Fruit fly (Drosophila melanogaster) whole organism, prepupa: Measurements from ENCODE around the gene Cyp4ac2.

ENCODE experiments used
- Blimp-1 ChIP-seq: fragments of 200-800 bp; sonication (Bioruptor generic); optimal IDR thresholded peaks from 3 replicates; lab custom pipeline; 2017; ENCODE audit warnings: missing biosample characterization, missing genetic modification characterization, mild to moderate bottlenecking, moderate library complexity, missing genetic modification reagents
- CG10631 ChIP-seq: fragments of 200-800 bp; sonication (Bioruptor generic); optimal IDR thresholded peaks from 2 replicates; lab custom pipeline; 2016; ENCODE audit warnings: missing biosample characterization, missing genetic modification characterization
- CG10669 ChIP-seq: fragments of 200-800 bp; sonication (Bioruptor generic); optimal IDR thresholded peaks from 3 replicates; lab custom pipeline; 2018; ENCODE audit warnings: missing biosample characterization, mild to moderate bottlenecking, missing genetic modification characterization, moderate library complexity
- CG11294 ChIP-seq: fragments of 200-800 bp; sonication (Bioruptor generic); IDR thresholded peaks from 2 replicates; pipeline ENCODE4 v1.3.6; 2022; ENCODE audit warnings: missing biosample characterization, missing genetic modification characterization
- CG11762 ChIP-seq: fragments of 200-800 bp; sonication (Bioruptor generic); optimal IDR thresholded peaks from 3 replicates; lab custom pipeline; 2016; ENCODE audit warnings: missing biosample characterization, missing genetic modification characterization; ENCODE audit not compliant: insufficient read depth
- CG11902 ChIP-seq: fragments of 200-800 bp; sonication (Bioruptor generic); optimal IDR thresholded peaks from 3 replicates; lab custom pipeline; 2016; ENCODE audit warnings: missing biosample characterization, missing genetic modification characterization
- CG15336 ChIP-seq: fragments of 200-800 bp; sonication (Bioruptor generic); IDR thresholded peaks from 2 replicates; pipeline ENCODE4 v1.3.6; 2022; ENCODE audit warnings: missing biosample characterization, missing genetic modification characterization
- CG1621 ChIP-seq: fragments of 200-800 bp; sonication (Bioruptor generic); optimal IDR thresholded peaks from 3 replicates; lab custom pipeline; 2018; ENCODE audit warnings: missing biosample characterization, mild to moderate bottlenecking, missing genetic modification characterization
- CG16779 ChIP-seq: fragments of 200-800 bp; sonication (Bioruptor generic); optimal IDR thresholded peaks from 3 replicates; lab custom pipeline; 2017; ENCODE audit warnings: missing biosample characterization, mild to moderate bottlenecking, missing genetic modification characterization
- CG3032 ChIP-seq: fragments of 200-800 bp; optimal IDR thresholded peaks from 2 replicates; lab custom pipeline; 2019; ENCODE audit warnings: missing biosample characterization, mild to moderate bottlenecking, missing genetic modification characterization, moderate library complexity
- CG31627 ChIP-seq: fragments of 200-800 bp; sonication (Bioruptor generic); optimal IDR thresholded peaks from 3 replicates; lab custom pipeline; 2016; ENCODE audit warnings: missing biosample characterization, missing genetic modification characterization
- CG32006 ChIP-seq: fragments of 200-800 bp; sonication (Bioruptor generic); optimal IDR thresholded peaks from 3 replicates; lab custom pipeline; 2017; ENCODE audit warnings: missing biosample characterization, mild to moderate bottlenecking, missing genetic modification characterization
- CG34406 ChIP-seq: fragments of 200-800 bp; sonication (Bioruptor generic); optimal IDR thresholded peaks from 3 replicates; lab custom pipeline; 2016; ENCODE audit warnings: missing biosample characterization, missing genetic modification characterization
- CG3919 ChIP-seq: fragments of 200-800 bp; sonication (Bioruptor generic); optimal IDR thresholded peaks from 3 replicates; lab custom pipeline; 2016; ENCODE audit warnings: missing biosample characterization, missing genetic modification characterization
- CG6163 ChIP-seq: fragments of 200-800 bp; sonication (Bioruptor generic); IDR thresholded peaks from 3 replicates; pipeline ENCODE4 v1.3.6; 2022; ENCODE audit warnings: missing biosample characterization, missing genetic modification characterization
- CG6792 ChIP-seq: fragments of 200-800 bp; sonication (Bioruptor generic); optimal IDR thresholded peaks from 3 replicates; lab custom pipeline; 2016; ENCODE audit warnings: missing biosample characterization, missing genetic modification characterization
- CG7368 ChIP-seq: fragments of 200-800 bp; sonication (Bioruptor generic); optimal IDR thresholded peaks from 3 replicates; lab custom pipeline; 2016; ENCODE audit warnings: missing biosample characterization, missing genetic modification characterization
- CG8119 ChIP-seq: fragments of 200-800 bp; sonication (Bioruptor generic); IDR thresholded peaks from 3 replicates; pipeline ENCODE4 v1.3.6; 2022; ENCODE audit warnings: missing biosample characterization, missing genetic modification characterization
- CG8319 ChIP-seq: fragments of 200-800 bp; sonication (Bioruptor generic); optimal IDR thresholded peaks from 3 replicates; lab custom pipeline; 2016; ENCODE audit warnings: missing biosample characterization, missing genetic modification characterization
- CG9139 ChIP-seq: fragments of 200-800 bp; sonication (Bioruptor generic); optimal IDR thresholded peaks from 3 replicates; lab custom pipeline; 2017; ENCODE audit warnings: missing biosample characterization, mild to moderate bottlenecking, missing genetic modification characterization
- Eip75B ChIP-seq: fragments of 200-800 bp; sonication (Bioruptor generic); optimal IDR thresholded peaks from 3 replicates; lab custom pipeline; 2016; ENCODE audit warnings: missing biosample characterization, missing genetic modification characterization
- Eip78C ChIP-seq: fragments of 200-800 bp; sonication (Bioruptor generic); peaks from one replicate; lab custom pipeline; 2016; ENCODE audit warnings: missing biosample characterization, missing genetic modification characterization
- Ets21C ChIP-seq: fragments of 200-800 bp; sonication (Bioruptor generic); optimal IDR thresholded peaks from 3 replicates; lab custom pipeline; 2016; ENCODE audit warnings: missing biosample characterization, missing genetic modification characterization
- Hr39 ChIP-seq: fragments of 200-800 bp; sonication (Bioruptor generic); optimal IDR thresholded peaks from 2 replicates; lab custom pipeline; 2016; ENCODE audit warnings: missing biosample characterization, missing genetic modification characterization
- Hr4 ChIP-seq: fragments of 200-800 bp; sonication (Bioruptor generic); optimal IDR thresholded peaks from 3 replicates; lab custom pipeline; 2016; ENCODE audit warnings: missing biosample characterization, missing genetic modification characterization
- Lpt ChIP-seq: fragments of 200-800 bp; sonication (Bioruptor generic); optimal IDR thresholded peaks from 3 replicates; lab custom pipeline; 2016; ENCODE audit warnings: missing biosample characterization, missing genetic modification characterization
- Met ChIP-seq: fragments of 200-800 bp; sonication (Bioruptor generic); optimal IDR thresholded peaks from 3 replicates; lab custom pipeline; 2016; ENCODE audit warnings: missing biosample characterization, missing genetic modification characterization
- OdsH ChIP-seq: fragments of 200-800 bp; sonication (Bioruptor generic); optimal IDR thresholded peaks from 3 replicates; lab custom pipeline; 2016; ENCODE audit warnings: missing biosample characterization, missing genetic modification characterization
- Smox ChIP-seq: fragments of 200-800 bp; sonication (Bioruptor generic); optimal IDR thresholded peaks from 3 replicates; lab custom pipeline; 2016; ENCODE audit warnings: missing biosample characterization, missing genetic modification characterization
- Sox14 ChIP-seq: fragments of 200-800 bp; sonication (Bioruptor generic); optimal IDR thresholded peaks from 3 replicates; lab custom pipeline; 2016; ENCODE audit warnings: missing biosample characterization, missing genetic modification characterization
- Sox15 ChIP-seq: fragments of 200-800 bp; sonication (Bioruptor generic); optimal IDR thresholded peaks from 3 replicates; lab custom pipeline; 2016; ENCODE audit warnings: missing biosample characterization, missing genetic modification characterization
- achi ChIP-seq: fragments of 200-800 bp; sonication (Bioruptor generic); optimal IDR thresholded peaks from 3 replicates; lab custom pipeline; 2016; ENCODE audit warnings: missing biosample characterization, missing genetic modification characterization
- acj6 ChIP-seq: fragments of 200-800 bp; sonication (Bioruptor generic); optimal IDR thresholded peaks from 3 replicates; lab custom pipeline; 2016; ENCODE audit warnings: missing biosample characterization, missing genetic modification characterization
- cyc ChIP-seq: fragments of 200-800 bp; sonication (Bioruptor generic); optimal IDR thresholded peaks from 3 replicates; lab custom pipeline; 2016; ENCODE audit warnings: missing biosample characterization, missing genetic modification characterization
- dac ChIP-seq: fragments of 200-800 bp; sonication (Bioruptor generic); optimal IDR thresholded peaks from 2 replicates; lab custom pipeline; 2017; ENCODE audit warnings: missing biosample characterization, mild to moderate bottlenecking, missing genetic modification characterization
- dsx ChIP-seq: fragments of 200-800 bp; optimal IDR thresholded peaks from 3 replicates; lab custom pipeline; 2019; ENCODE audit warnings: missing biosample characterization, mild to moderate bottlenecking, missing genetic modification characterization, moderate library complexity; ENCODE audit not compliant: poor library complexity, severe bottlenecking
- eg ChIP-seq: fragments of 200-800 bp; sonication (Bioruptor generic); IDR thresholded peaks from 3 replicates; pipeline ENCODE4 v1.3.6; 2022; ENCODE audit warnings: missing biosample characterization, missing genetic modification characterization
- fd59A ChIP-seq: fragments of 200-800 bp; sonication (Bioruptor generic); optimal IDR thresholded peaks from 2 replicates; lab custom pipeline; 2017; ENCODE audit warnings: missing biosample characterization, mild to moderate bottlenecking, missing genetic modification characterization, missing genetic modification reagents
- fd85E ChIP-seq: fragments of 200-800 bp; sonication (Bioruptor generic); optimal IDR thresholded peaks from 3 replicates; lab custom pipeline; 2016; ENCODE audit warnings: missing biosample characterization, missing genetic modification characterization
- lz ChIP-seq: fragments of 200-800 bp; sonication (Bioruptor generic); optimal IDR thresholded peaks from 3 replicates; lab custom pipeline; 2016; ENCODE audit warnings: missing biosample characterization, missing genetic modification characterization
- net ChIP-seq: fragments of 200-800 bp; sonication (Bioruptor generic); optimal IDR thresholded peaks from 3 replicates; lab custom pipeline; 2016; ENCODE audit warnings: missing biosample characterization, missing genetic modification characterization
- salr ChIP-seq, 2 experiments: fragments of 200-800 bp; sonication (Bioruptor generic); optimal IDR thresholded peaks; 3 replicates each; lab custom pipeline; 2016 to 2018; ENCODE audit warnings: missing biosample characterization in 2 of 2, missing genetic modification characterization in 2 of 2, mild to moderate bottlenecking in 1 of 2
- spab ChIP-seq: fragments of 200-800 bp; sonication (Bioruptor generic); optimal IDR thresholded peaks from 2 replicates; lab custom pipeline; 2017; ENCODE audit warnings: missing biosample characterization, mild to moderate bottlenecking, missing genetic modification characterization, missing genetic modification reagents
- svp ChIP-seq: fragments of 200-800 bp; sonication (Bioruptor generic); peaks from one replicate; lab custom pipeline; 2016; ENCODE audit warnings: missing biosample characterization, missing genetic modification characterization
- topi ChIP-seq: fragments of 200-800 bp; sonication (Bioruptor generic); optimal IDR thresholded peaks from 3 replicates; lab custom pipeline; 2016; ENCODE audit warnings: missing biosample characterization, missing genetic modification characterization

The Cyp4ac2 gene

DNA sequence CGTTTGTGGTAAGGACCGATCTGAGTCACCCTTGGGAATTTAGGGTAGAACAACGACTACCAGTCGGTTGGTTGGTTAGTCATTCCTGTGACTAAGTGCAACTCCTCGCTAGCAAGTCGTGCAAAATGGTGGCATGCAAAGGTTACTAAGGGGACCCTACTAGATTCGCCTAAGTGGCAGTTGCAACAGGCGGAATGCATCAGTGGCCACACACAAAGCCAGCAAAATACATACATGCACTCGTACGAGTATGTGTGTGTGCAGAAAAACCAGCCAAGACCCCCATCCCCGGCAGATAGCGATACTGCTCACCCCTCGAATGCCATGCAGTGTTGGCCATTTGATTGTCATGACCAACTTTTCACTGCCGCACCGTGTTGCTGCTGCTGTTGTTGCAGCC, 18.6 kb downstream of the Cyp4ac2 start (continued):
- TF ChIP-seq Lpt: no peak
- no peak for TF ChIP-seq CG8119
- no peak for TF ChIP-seq CG15336
- TF ChIP-seq Hr39 (GFP tag; lab: Kevin White, UChicago): no peak

dm6 chr2L:5285860-5286259, 19.7 kb downstream of the Cyp4ac2 start:
- TF ChIP-seq Lpt (no peak), CG7368 (no peak), CG9139 (GFP tag; lab: Kevin White, UChicago) (no peak), net (no peak)

dm6 chr2L:5286572-5286971, 20.4 kb downstream of the Cyp4ac2 start:
- 0 out of 3 replicates have a peak, but pooled peaks have one; percentile 14 for TF ChIP-seq CG6163 (GFP tag; lab: Robert Waterston, UW)
- TF ChIP-seq CG15336: no peak
- peak; percentile 4 for TF ChIP-seq svp (GFP tag; lab: Kevin White, UChicago)

DNA sequence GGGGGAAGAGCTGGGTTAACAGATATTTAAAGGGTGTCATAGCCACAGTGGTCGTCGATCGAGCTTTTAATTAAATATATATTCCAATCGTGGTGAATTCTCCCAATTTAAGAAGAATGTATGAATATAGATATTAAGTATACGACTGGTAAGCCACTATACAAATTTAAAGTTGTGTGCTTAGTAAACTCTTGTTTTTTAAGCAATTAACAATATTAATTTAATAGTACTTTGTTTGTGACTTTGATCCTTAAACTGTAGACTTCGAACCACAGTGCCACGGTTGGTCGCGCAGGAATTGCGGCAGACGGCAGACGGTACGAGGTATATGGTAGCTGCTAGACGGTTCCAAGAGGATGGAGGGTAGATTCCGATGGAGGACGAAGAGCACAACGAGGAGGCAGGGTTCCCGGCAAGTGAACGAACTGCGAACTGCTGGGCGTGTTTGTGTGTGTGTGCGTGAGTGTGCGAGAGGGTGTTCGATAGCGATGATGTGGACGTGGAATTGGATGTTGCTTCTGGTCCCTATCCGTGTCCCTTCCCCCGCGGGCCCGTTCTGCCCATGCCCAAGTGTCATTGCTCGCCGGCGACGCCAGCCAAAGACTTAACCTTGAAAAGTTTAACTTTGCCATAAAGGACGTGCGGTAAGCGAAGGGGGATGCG, 21.5 kb downstream of the Cyp4ac2 start:
- peak; percentile 70 for TF ChIP-seq net
- peak; percentile 83 for TF ChIP-seq acj6 (GFP tag; lab: Kevin White, UChicago)
- peak; percentile 85 for TF ChIP-seq CG10631 (GFP tag; lab: Kevin White, UChicago)
- TF ChIP-seq Smox (GFP tag; lab: Kevin White, UChicago): peak; percentile 79
- no peak for TF ChIP-seq CG11294 (GFP tag; lab: Robert Waterston, UW)
- peak; percentile 72 for TF ChIP-seq cyc (GFP tag; lab: Kevin White, UChicago)
- TF ChIP-seq svp (GFP tag; lab: Kevin White, UChicago): peak; percentile 95
- no peak for TF ChIP-seq dac (GFP tag; lab: Kevin White, UChicago)
- peak; percentile 88 for TF ChIP-seq Sox14 (GFP tag; lab: Kevin White, UChicago)
- peak; percentile 62 for TF ChIP-seq Ets21C (GFP tag; lab: Kevin White, UChicago)
- peak; percentile 68 for TF ChIP-seq CG11762 (GFP tag; lab: Kevin White, UChicago)
- TF ChIP-seq topi: peak; percentile 88
- peak; percentile 77 for TF ChIP-seq CG8319 (GFP tag; lab: Kevin White, UChicago)
- TF ChIP-seq salr (GFP tag; optimal IDR thresholded peaks at IDR 0.05; lab: Kevin White, UChicago): peak; percentile 62 to 82
- peak; percentile 80 for TF ChIP-seq lz (GFP tag; lab: Kevin White, UChicago)
- peak; percentile 82 for TF ChIP-seq CG34406
- TF ChIP-seq CG32006: peak; percentile 77
- TF ChIP-seq spab (GFP tag; lab: Kevin White, UChicago): peak; percentile 94
- 0 out of 2 replicates have a peak, but pooled peaks have one; percentile 53 for TF ChIP-seq CG15336
- peak; percentile 86 for TF ChIP-seq achi (GFP tag; lab: Kevin White, UChicago)
- peak; percentile 94 for TF ChIP-seq CG1621 (tag; lab: Kevin White, UChicago)
- peak; percentile 97 for TF ChIP-seq CG3032
- TF ChIP-seq Met (GFP tag; lab: Kevin White, UChicago): peak; percentile 83
- TF ChIP-seq OdsH (GFP tag; lab: Kevin White, UChicago): peak; percentile 80
- TF ChIP-seq CG8119: peak; percentile 79
- peak; percentile 80 for TF ChIP-seq Sox15 (GFP tag; lab: Kevin White, UChicago)
- TF ChIP-seq CG3919 (GFP tag; lab: Kevin White, UChicago): peak; percentile 87
- peak; percentile 70 for TF ChIP-seq CG11902
- peak; percentile 96 for TF ChIP-seq CG10669 (GFP tag; lab: Kevin White, UChicago)
- TF ChIP-seq Hr4: peak; percentile 67
- TF ChIP-seq fd85E: peak; percentile 23
- TF ChIP-seq Blimp-1: peak; percentile 59
- peak; percentile 95 for TF ChIP-seq dsx (GFP tag; lab: Kevin White, UChicago)
- peak; percentile 83 for TF ChIP-seq CG6792 (GFP tag; lab: Kevin White, UChicago)
- peak; percentile 89 for TF ChIP-seq Eip75B (GFP tag; lab: Kevin White, UChicago)
- peak; percentile 98 for TF ChIP-seq Eip78C
- TF ChIP-seq eg (GFP tag; lab: Robert Waterston, UW): no peak; the same call in 2 of the 3 replicates
- TF ChIP-seq Lpt: peak; percentile 37
- peak; percentile 57 for TF ChIP-seq Hr39 (GFP tag; lab: Kevin White, UChicago)
- peak; percentile 96 for TF ChIP-seq fd59A (GFP tag; lab: Kevin White, UChicago)
- peak; percentile 66 for TF ChIP-seq CG31627
- TF ChIP-seq CG16779 (tag; lab: Kevin White, UChicago): peak; percentile 86
